Fruit fly (Drosophila melanogaster): Measurements from ENCODE around the gene Ykt6.
A peak's percentile ranks its signal among the peaks of the same experiment; 100 is the strongest.

The Ykt6 gene

dm6 chrX:7970396-7970795 is 50.2 kb downstream of the Ykt6 start:
- TF ChIP-seq CG3919 (GFP tag; optimal IDR thresholded peaks at IDR 0.05) = peak; percentile 81
- TF ChIP-seq svp (GFP tag) = peak; percentile 89
- peak; percentile 84 for TF ChIP-seq lz (GFP tag; optimal IDR thresholded peaks at IDR 0.05)
- TF ChIP-seq Hr39 (GFP tag; optimal IDR thresholded peaks at IDR 0.05) = peak; percentile 82
- TF ChIP-seq Hr4 (GFP tag; optimal IDR thresholded peaks at IDR 0.05) = peak; percentile 80
- peak; percentile 85 for TF ChIP-seq fd59A (GFP tag; optimal IDR thresholded peaks at IDR 0.05)
- TF ChIP-seq achi (GFP tag; optimal IDR thresholded peaks at IDR 0.05) = peak; percentile 83
- peak; percentile 51 for TF ChIP-seq CG16779 (tag; optimal IDR thresholded peaks at IDR 0.05)
- peak; percentile 87 for TF ChIP-seq CG6808 (GFP tag; optimal IDR thresholded peaks at IDR 0.05)
- peak; percentile 90 for TF ChIP-seq topi (GFP tag; optimal IDR thresholded peaks at IDR 0.05)
- TF ChIP-seq CG6163 (GFP tag; IDR thresholded peaks at IDR 0.05) = peak; percentile 71
- peak; percentile 82 for TF ChIP-seq dsx (GFP tag; optimal IDR thresholded peaks at IDR 0.05; ENCODE audit: poor library complexity, severe bottlenecking)
- peak; percentile 51; the same call in 1 of the 2 replicates for TF ChIP-seq Gug (GFP tag; IDR thresholded peaks at IDR 0.05)
- TF ChIP-seq fd85E (GFP tag; optimal IDR thresholded peaks at IDR 0.05) = peak; percentile 15
- peak; percentile 91 for TF ChIP-seq CG32006 (GFP tag; optimal IDR thresholded peaks at IDR 0.05)
- TF ChIP-seq CG10669 (GFP tag; optimal IDR thresholded peaks at IDR 0.05) = peak; percentile 85
- TF ChIP-seq CG1621 (tag; optimal IDR thresholded peaks at IDR 0.05) = peak; percentile 78
- peak; percentile 87 for TF ChIP-seq Met (GFP tag; optimal IDR thresholded peaks at IDR 0.05)
- TF ChIP-seq spab (GFP tag; optimal IDR thresholded peaks at IDR 0.05) = peak; percentile 74
- TF ChIP-seq Lpt (GFP tag; optimal IDR thresholded peaks at IDR 0.05) = peak; percentile 66
- peak; percentile 87 for TF ChIP-seq Eip75B (GFP tag; optimal IDR thresholded peaks at IDR 0.05)
- peak; percentile 87 for TF ChIP-seq Sox14 (GFP tag; optimal IDR thresholded peaks at IDR 0.05)
- peak; percentile 89 for TF ChIP-seq pdm3 (GFP tag; optimal IDR thresholded peaks at IDR 0.05)
- peak; percentile 84 for TF ChIP-seq CG8119 (GFP tag; IDR thresholded peaks at IDR 0.05)
- peak; percentile 82 for TF ChIP-seq Smox (GFP tag; optimal IDR thresholded peaks at IDR 0.05)
- peak; percentile 85 for TF ChIP-seq net (GFP tag; optimal IDR thresholded peaks at IDR 0.05)
- TF ChIP-seq CG34406 (GFP tag; optimal IDR thresholded peaks at IDR 0.05) = peak; percentile 70
- TF ChIP-seq Eip93F (GFP tag; optimal IDR thresholded peaks at IDR 0.05) = peak; percentile 17
- TF ChIP-seq ss (GFP tag; optimal IDR thresholded peaks at IDR 0.05) = peak; percentile 78 to 80
- TF ChIP-seq CG6276 (GFP tag; optimal IDR thresholded peaks at IDR 0.05) = peak; percentile 81
- TF ChIP-seq Eip78C (GFP tag) = peak; percentile 98
- TF ChIP-seq CG3032 (tag; optimal IDR thresholded peaks at IDR 0.05) = peak; percentile 87
- peak; percentile 84 for TF ChIP-seq Sox102F (GFP tag; optimal IDR thresholded peaks at IDR 0.05)
- TF ChIP-seq fkh (GFP tag; optimal IDR thresholded peaks at IDR 0.05) = no peak
- TF ChIP-seq salr (GFP tag; optimal IDR thresholded peaks at IDR 0.05) = peak; percentile 78 to 80
- peak; percentile 67 for TF ChIP-seq Ets21C (GFP tag; optimal IDR thresholded peaks at IDR 0.05)
- peak; percentile 79 for TF ChIP-seq CG15336 (GFP tag; IDR thresholded peaks at IDR 0.05)
- TF ChIP-seq CG11902 (GFP tag; optimal IDR thresholded peaks at IDR 0.05) = peak; percentile 68
- peak; percentile 80 for TF ChIP-seq CG8632 (GFP tag; optimal IDR thresholded peaks at IDR 0.05)
- TF ChIP-seq CG6792 (GFP tag; optimal IDR thresholded peaks at IDR 0.05) = peak; percentile 72
- TF ChIP-seq Hr38 (GFP tag; optimal IDR thresholded peaks at IDR 0.05) = no peak
- peak; percentile 22 for TF ChIP-seq Blimp-1 (GFP tag; optimal IDR thresholded peaks at IDR 0.05)
- peak; percentile 88 for TF ChIP-seq OdsH (GFP tag; optimal IDR thresholded peaks at IDR 0.05)
- TF ChIP-seq acj6 (GFP tag; optimal IDR thresholded peaks at IDR 0.05) = peak; percentile 86
- peak; percentile 67 for TF ChIP-seq eg (GFP tag; IDR thresholded peaks at IDR 0.05)
- peak; percentile 81 for TF ChIP-seq CG31627 (GFP tag; optimal IDR thresholded peaks at IDR 0.05)
- TF ChIP-seq CG9139 (GFP tag; optimal IDR thresholded peaks at IDR 0.05) = peak; percentile 63
- TF ChIP-seq dac (GFP tag; optimal IDR thresholded peaks at IDR 0.05) = peak; percentile 77
- TF ChIP-seq vri (GFP tag; optimal IDR thresholded peaks at IDR 0.05) = peak; percentile 71
- TF ChIP-seq CG8319 (GFP tag; optimal IDR thresholded peaks at IDR 0.05) = peak; percentile 62
- TF ChIP-seq CG7368 (GFP tag; optimal IDR thresholded peaks at IDR 0.05) = peak; percentile 76
- peak; percentile 28; the same call in 1 of the 2 replicates for TF ChIP-seq CG11294 (GFP tag; IDR thresholded peaks at IDR 0.05)

Data from whole organism, prepupa.